Worm (Caenorhabditis elegans): ENCODE results near the gene rcd-1.

The rcd-1 gene

ce11 chrII:3750685-3751084 lies 3.0 kb upstream of the rcd-1 start, which contains the start of gene fbxb-91:
TSS of gene fbxb-91 (minus strand) at chrII:3750785.
- TF ChIP-seq sdz-38 (tag; optimal IDR thresholded peaks at IDR 0.05): no peak
- no peak for TF ChIP-seq gei-17 (GFP tag; optimal IDR thresholded peaks at IDR 0.05)
- TF ChIP-seq lag-1 (GFP tag; IDR thresholded peaks at IDR 0.05): no peak
- TF ChIP-seq nfyb-1 (GFP tag; IDR thresholded peaks at IDR 0.05): no peak
- no peak for TF ChIP-seq hlh-26 (GFP tag; conservative IDR thresholded peaks at IDR 0.05)
- no peak for TF ChIP-seq ceh-91 (GFP tag; IDR thresholded peaks at IDR 0.05)

ce11 chrII:3752184-3752583 lies 1.5 kb upstream of the rcd-1 start, which contains the start of gene sdz-11:
TSS of gene sdz-11 (minus strand) at chrII:3752284.
- TF ChIP-seq ztf-25 (GFP tag; IDR thresholded peaks at IDR 0.05) (no peak), hrde-1 (tag; optimal IDR thresholded peaks at IDR 0.05; ENCODE audit: borderline replicate concordance) (no peak), Y67H2A.10 (GFP tag; conservative IDR thresholded peaks at IDR 0.05) (no peak), madf-10 (tag; optimal IDR thresholded peaks at IDR 0.05) (no peak), C17E4.6 (GFP tag; IDR thresholded peaks at IDR 0.05) (no peak), nfyb-1 (GFP tag; IDR thresholded peaks at IDR 0.05) (no peak), hmg-1.2 (GFP tag; IDR thresholded peaks at IDR 0.05) (no peak), ceh-27 (GFP tag; optimal IDR thresholded peaks at IDR 0.05) (no peak), B0336.3 (GFP tag; IDR thresholded peaks at IDR 0.05) (no peak), ceh-100 (GFP tag; IDR thresholded peaks at IDR 0.05) (no peak), akir-1 (GFP tag; optimal IDR thresholded peaks at IDR 0.05) (no peak), F52B5.7 (tag; optimal IDR thresholded peaks at IDR 0.05) (no peak)

- TF ChIP-seq hlh-12 (tag; optimal IDR thresholded peaks at IDR 0.05) (no peak), let-607 (tag; optimal IDR thresholded peaks at IDR 0.05) (no peak), aptf-3 (GFP tag; IDR thresholded peaks at IDR 0.05) (no peak), mxl-1 (tag; optimal IDR thresholded peaks at IDR 0.05) (no peak), nfya-2 (GFP tag; IDR thresholded peaks at IDR 0.05) (no peak), unc-62 (GFP tag; optimal IDR thresholded peaks at IDR 0.05) (no peak), gei-17 (GFP tag; optimal IDR thresholded peaks at IDR 0.05) (no peak), F37B4.10 (GFP tag; IDR thresholded peaks at IDR 0.05) (no peak), rec-8 (tag; optimal IDR thresholded peaks at IDR 0.05) (no peak), fkh-3 (tag; optimal IDR thresholded peaks at IDR 0.05) (no peak), F33H1.4 (GFP tag; IDR thresholded peaks at IDR 0.05) (no peak), ztf-25 (GFP tag; IDR thresholded peaks at IDR 0.05) (no peak)
Measured at ce11 chrII:3757499-3757898, 3.8 kb downstream of the rcd-1 start, which contains the start of gene srx-111. TSS of gene srx-111 (plus strand) at chrII:3757799.

- TF ChIP-seq F33H1.4 (GFP tag; IDR thresholded peaks at IDR 0.05): no peak
- no peak for TF ChIP-seq hmg-20 (GFP tag; IDR thresholded peaks at IDR 0.05)
- TF ChIP-seq lin-54 (GFP tag; optimal IDR thresholded peaks at IDR 0.05): no peak
- no peak for TF ChIP-seq ceh-27 (GFP tag; optimal IDR thresholded peaks at IDR 0.05)
- TF ChIP-seq C17E4.6 (GFP tag; IDR thresholded peaks at IDR 0.05): no peak
- no peak for TF ChIP-seq ceh-40 (GFP tag; IDR thresholded peaks at IDR 0.05)
- no peak for TF ChIP-seq tbp1 (GFP tag; optimal IDR thresholded peaks at IDR 0.05)
- no peak for TF ChIP-seq attf-3 (GFP tag; conservative IDR thresholded peaks at IDR 0.05)
- no peak for TF ChIP-seq zim-3 (tag; optimal IDR thresholded peaks at IDR 0.05)
- TF ChIP-seq ZK185.1 (tag; optimal IDR thresholded peaks at IDR 0.05; ENCODE audit: poor library complexity, severe bottlenecking): no peak
- TF ChIP-seq sdz-38 (tag; optimal IDR thresholded peaks at IDR 0.05): no peak
- TF ChIP-seq madf-10 (tag; optimal IDR thresholded peaks at IDR 0.05): no peak
- TF ChIP-seq sptf-2 (GFP tag; optimal IDR thresholded peaks at IDR 0.05): no peak
Measured at ce11 chrII:3759010-3759409, 5.3 kb downstream of the rcd-1 start, which contains the start of gene T24E12.12. TSS of gene T24E12.12 (plus strand) at chrII:3759290.

All from whole organism, young adult.